Fruit fly (Drosophila melanogaster): ENCODE measurements around the gene CG8028.

The CG8028 gene

dm6 chrX:19289318-19289970, 9.3 kb upstream of the CG8028 start (continued):
- TF ChIP-seq z (GFP tag; IDR thresholded peaks at IDR 0.05) (peak; percentile 61; the same call in 1 of the 3 replicates), Hr3 (GFP tag; optimal IDR thresholded peaks at IDR 0.05) (peak; percentile 77), tx (GFP tag; optimal IDR thresholded peaks at IDR 0.05) (peak; percentile 80), CG30403 (GFP tag; optimal IDR thresholded peaks at IDR 0.05) (peak; percentile 89), CG33557 (GFP tag; optimal IDR thresholded peaks at IDR 0.05) (peak; percentile 74), row (GFP tag; IDR thresholded peaks at IDR 0.05) (peak; percentile 92), slbo (GFP tag; IDR thresholded peaks at IDR 0.05) (peak; percentile 90), CG10321 (GFP tag; IDR thresholded peaks at IDR 0.05) (no peak), Mrtf (GFP tag; IDR thresholded peaks at IDR 0.05) (peak; percentile 92), bigmax (GFP tag; optimal IDR thresholded peaks at IDR 0.05) (no peak), CG4424 (GFP tag; optimal IDR thresholded peaks at IDR 0.05) (peak; percentile 90), Trl (optimal IDR thresholded peaks at IDR 0.05) (no peak), Trl (GFP tag; optimal IDR thresholded peaks at IDR 0.05) (peak; percentile 80), CG7963 (GFP tag; IDR thresholded peaks at IDR 0.05; ENCODE audit: partially characterized antibody) (no peak), cato (GFP tag; optimal IDR thresholded peaks at IDR 0.05; ENCODE audit: borderline replicate concordance) (peak; percentile 80), al (GFP tag; IDR thresholded peaks at IDR 0.05) (peak; percentile 66), h (optimal IDR thresholded peaks at IDR 0.05) (no peak), Nf-YA (GFP tag; IDR thresholded peaks at IDR 0.05) (peak; percentile 89), CG17361 (GFP tag; IDR thresholded peaks at IDR 0.05) (peak; percentile 85), tio (GFP tag; optimal IDR thresholded peaks at IDR 0.05) (peak; percentile 63), Rfx (GFP tag; IDR thresholded peaks at IDR 0.05) (peak; percentile 89), Aef1 (GFP tag; IDR thresholded peaks at IDR 0.05) (peak; percentile 87), Poxn (GFP tag; IDR thresholded peaks at IDR 0.05) (peak; percentile 40; the same call in 1 of the 2 replicates), CG6175 (GFP tag; IDR thresholded peaks at IDR 0.05) (peak; percentile 66; the same call in 1 of the 3 replicates), CG15601 (tag; optimal IDR thresholded peaks at IDR 0.05) (peak; percentile 89), slp2 (GFP tag; optimal IDR thresholded peaks at IDR 0.05) (peak; percentile 81), yki (optimal IDR thresholded peaks at IDR 0.05) (no peak), wek (GFP tag; optimal IDR thresholded peaks at IDR 0.05) (peak; percentile 82), danr (GFP tag; IDR thresholded peaks at IDR 0.05) (peak; percentile 87), onecut (GFP tag; IDR thresholded peaks at IDR 0.05) (peak; percentile 90), Hey (tag; optimal IDR thresholded peaks at IDR 0.05) (peak; percentile 8), sens (GFP tag) (peak; percentile 98), CG30020 (tag; optimal IDR thresholded peaks at IDR 0.05) (peak; percentile 36), NC2β (GFP tag; optimal IDR thresholded peaks at IDR 0.05) (peak; percentile 80), mirr (GFP tag; optimal IDR thresholded peaks at IDR 0.05) (peak; percentile 55), chinmo (GFP tag; IDR thresholded peaks at IDR 0.05; ENCODE audit: partially characterized antibody) (no peak), dimm (GFP tag; IDR thresholded peaks at IDR 0.05) (peak; percentile 81), Nf-YB (GFP tag; optimal IDR thresholded peaks at IDR 0.05) (peak; percentile 70), gro (GFP tag; optimal IDR thresholded peaks at IDR 0.05) (peak; percentile 58), ap (GFP tag; IDR thresholded peaks at IDR 0.05) (peak; percentile 92), Ada2b (GFP tag; IDR thresholded peaks at IDR 0.05) (peak; percentile 94), kni (GFP tag; optimal IDR thresholded peaks at IDR 0.05) (peak; percentile 75), eyg (GFP tag; optimal IDR thresholded peaks at IDR 0.05) (peak; percentile 72), peb (GFP tag; IDR thresholded peaks at IDR 0.05) (peak; percentile 90), phol (tag; optimal IDR thresholded peaks at IDR 0.05) (peak; percentile 88), H2.0 (GFP tag; IDR thresholded peaks at IDR 0.05) (peak; percentile 94), Max (GFP tag; optimal IDR thresholded peaks at IDR 0.05) (peak; percentile 77), esg (GFP tag; conservative IDR thresholded peaks at IDR 0.05) (peak; percentile 91), HLH4C (GFP tag; IDR thresholded peaks at IDR 0.05; ENCODE audit: partially characterized antibody) (no peak), CG1529 (GFP tag; optimal IDR thresholded peaks at IDR 0.05) (peak; percentile 84), salm (tag; optimal IDR thresholded peaks at IDR 0.05) (peak; percentile 88), hkb (optimal IDR thresholded peaks at IDR 0.05) (no peak), hkb (GFP tag; IDR thresholded peaks at IDR 0.05) (peak; percentile 95)
